Fruit fly (Drosophila melanogaster): ENCODE measurements around the gene CG14860.

dm6 chr3R:14878145-14878544 is 16.4 kb upstream of the CG14860 start:
- TF ChIP-seq OdsH (GFP tag; optimal IDR thresholded peaks at IDR 0.05) (no peak), psq (GFP tag; optimal IDR thresholded peaks at IDR 0.05) (no peak)
